Fruit fly (Drosophila melanogaster) whole organism, embryonic: Measurements from ENCODE around the gene CG15543.

Experiments used
- CG10274 ChIP-seq: fragments of 200-800 bp; sonication (Bioruptor generic); optimal IDR thresholded peaks from 3 replicates; lab custom pipeline; 2017; ENCODE audit warnings: missing biosample characterization, mild to moderate bottlenecking, missing genetic modification characterization
- CG11456 ChIP-seq: fragments of 200-800 bp; sonication (Bioruptor generic); IDR thresholded peaks from 3 replicates; pipeline ENCODE4 v1.3.6; 2022; ENCODE audit warnings: missing biosample characterization, missing genetic modification characterization
- CG12155 ChIP-seq: fragments of 200-800 bp; sonication (Bioruptor generic); optimal IDR thresholded peaks from 3 replicates; lab custom pipeline; 2016; ENCODE audit warnings: missing biosample characterization, missing genetic modification characterization
- CG12219 ChIP-seq: fragments of 200-800 bp; sonication (Bioruptor generic); optimal IDR thresholded peaks from 3 replicates; lab custom pipeline; 2018; ENCODE audit warnings: missing biosample characterization, mild to moderate bottlenecking, missing genetic modification characterization
- CG15011 ChIP-seq: fragments of 200-800 bp; sonication (Bioruptor generic); optimal IDR thresholded peaks from 3 replicates; lab custom pipeline; 2018; ENCODE audit warnings: missing biosample characterization, mild to moderate bottlenecking, missing genetic modification characterization
- CG15269 ChIP-seq: fragments of 200-800 bp; sonication (Bioruptor generic); optimal IDR thresholded peaks from 2 replicates; lab custom pipeline; 2018; ENCODE audit warnings: missing biosample characterization, mild to moderate bottlenecking, missing genetic modification characterization, moderate library complexity
- CG16815 ChIP-seq: fragments of 200-800 bp; sonication (Bioruptor generic); optimal IDR thresholded peaks from 3 replicates; lab custom pipeline; 2017; ENCODE audit warnings: missing biosample characterization, mild to moderate bottlenecking, missing genetic modification characterization
- CG17612 ChIP-seq: fragments of 200-800 bp; sonication (Bioruptor generic); IDR thresholded peaks from 2 replicates; pipeline ENCODE4 v1.3.6; 2022; ENCODE audit warnings: missing biosample characterization, missing genetic modification characterization
- CG18011 ChIP-seq: fragments of 200-800 bp; sonication (Bioruptor generic); optimal IDR thresholded peaks from 2 replicates; lab custom pipeline; 2017; ENCODE audit warnings: missing biosample characterization, missing genetic modification characterization, mild to moderate bottlenecking, moderate library complexity, missing genotype
- CG2889 ChIP-seq: fragments of 200-800 bp; sonication (Bioruptor generic); IDR thresholded peaks from 3 replicates; pipeline ENCODE4 v1.3.6; 2022; ENCODE audit warnings: missing biosample characterization, missing genetic modification characterization
- CG31224 ChIP-seq: fragments of 200-800 bp; sonication (Bioruptor generic); IDR thresholded peaks from 2 replicates; pipeline ENCODE4 v1.3.6; 2022; ENCODE audit warnings: missing biosample characterization, missing genetic modification characterization
- CG32772 ChIP-seq: fragments of 200-800 bp; sonication (Bioruptor generic); IDR thresholded peaks from 2 replicates; pipeline ENCODE4 v1.3.6; 2022; ENCODE audit warnings: missing biosample characterization, missing genetic modification characterization
- CG34376 ChIP-seq: fragments of 200-800 bp; sonication (Bioruptor generic); optimal IDR thresholded peaks from 2 replicates; lab custom pipeline; 2018; ENCODE audit warnings: missing biosample characterization, mild to moderate bottlenecking, missing genetic modification characterization
- CG4854 ChIP-seq: fragments of 200-800 bp; sonication (Bioruptor generic); optimal IDR thresholded peaks from 2 replicates; lab custom pipeline; 2016; ENCODE audit warnings: missing biosample characterization, missing genetic modification characterization, inconsistent platforms
- CG7745 ChIP-seq: fragments of 200-800 bp; sonication (Bioruptor generic); optimal IDR thresholded peaks from 2 replicates; lab custom pipeline; 2018; ENCODE audit warnings: missing biosample characterization, mild to moderate bottlenecking, missing genetic modification characterization, moderate library complexity
- CG7786 ChIP-seq: fragments of 200-800 bp; sonication (Bioruptor generic); optimal IDR thresholded peaks from 2 replicates; lab custom pipeline; 2016; ENCODE audit warnings: missing biosample characterization, missing genetic modification characterization
- CG7963 ChIP-seq: fragments of 200-800 bp; sonication (Bioruptor generic); IDR thresholded peaks from 3 replicates; pipeline ENCODE4 v1.3.6; 2022; ENCODE audit warnings: missing biosample characterization, missing genetic modification characterization; ENCODE audit not compliant: partially characterized antibody
- CG8281 ChIP-seq: fragments of 200-800 bp; sonication (Bioruptor generic); optimal IDR thresholded peaks from 2 replicates; lab custom pipeline; 2018; ENCODE audit warnings: missing biosample characterization, mild to moderate bottlenecking, missing genetic modification characterization, moderate library complexity
- CG9727 ChIP-seq: fragments of 200-800 bp; sonication (Bioruptor generic); optimal IDR thresholded peaks from 3 replicates; lab custom pipeline; 2017; ENCODE audit warnings: missing biosample characterization, mild to moderate bottlenecking, missing genetic modification characterization
- CG9932 ChIP-seq: fragments of 200-800 bp; sonication (Bioruptor generic); IDR thresholded peaks from 2 replicates; pipeline ENCODE4 v1.3.6; 2022; ENCODE audit warnings: missing biosample characterization, missing genetic modification characterization
- Drgx ChIP-seq: fragments of 200-800 bp; sonication (Bioruptor generic); IDR thresholded peaks from 2 replicates; pipeline ENCODE4 v1.3.6; 2022; ENCODE audit warnings: missing biosample characterization, missing genetic modification characterization
- Ets65A ChIP-seq: fragments of 200-800 bp; sonication (Bioruptor generic); peaks from one replicate; lab custom pipeline; 2016; ENCODE audit warnings: missing biosample characterization, missing genetic modification characterization
- H15 ChIP-seq: fragments of 200-800 bp; sonication (Bioruptor generic); IDR thresholded peaks from 3 replicates; pipeline ENCODE4 v1.3.6; 2022; ENCODE audit warnings: missing biosample characterization, missing genetic modification characterization
- HHEX ChIP-seq: fragments of 200-800 bp; sonication (Bioruptor generic); optimal IDR thresholded peaks from 3 replicates; lab custom pipeline; 2017; ENCODE audit warnings: missing biosample characterization, mild to moderate bottlenecking, missing genetic modification characterization, missing genetic modification reagents
- HmgZ ChIP-seq: fragments of 200-800 bp; sonication (Bioruptor generic); optimal IDR thresholded peaks from 2 replicates; lab custom pipeline; 2018; ENCODE audit warnings: missing biosample characterization, mild to moderate bottlenecking, missing genetic modification characterization
- Hr51 ChIP-seq, 2 experiments: fragments of 200-800 bp; sonication (Bioruptor generic); optimal IDR thresholded peaks; 2 replicates in 1 of 2; 3 replicates in 1 of 2; lab custom pipeline; 2016 to 2018; ENCODE audit warnings: missing biosample characterization in 2 of 2, missing genetic modification characterization in 2 of 2, mild to moderate bottlenecking in 1 of 2, moderate library complexity in 1 of 2
- NfI ChIP-seq: fragments of 200-800 bp; sonication (Bioruptor generic); optimal IDR thresholded peaks from 3 replicates; lab custom pipeline; 2018; ENCODE audit warnings: missing biosample characterization, mild to moderate bottlenecking, missing genetic modification characterization, moderate library complexity
- Optix ChIP-seq: fragments of 200-800 bp; sonication (Bioruptor generic); IDR thresholded peaks from 3 replicates; pipeline ENCODE4 v1.3.6; 2022; ENCODE audit warnings: missing biosample characterization, missing genetic modification characterization
- Pdp1 ChIP-seq, 2 experiments: fragments of 200-800 bp; sonication (Bioruptor generic); optimal IDR thresholded peaks; 3 replicates each; lab custom pipeline; 2016; ENCODE audit warnings: missing biosample characterization in 2 of 2, missing genetic modification characterization in 2 of 2, mild to moderate bottlenecking in 1 of 2, moderate library complexity in 1 of 2
- Rx ChIP-seq: fragments of 200-800 bp; sonication (Bioruptor generic); IDR thresholded peaks from 2 replicates; pipeline ENCODE4 v1.3.6; 2022; ENCODE audit warnings: missing biosample characterization, missing genetic modification characterization
- Taf1 ChIP-seq: fragments of 200-800 bp; sonication (Bioruptor generic); IDR thresholded peaks from 2 replicates; pipeline ENCODE4 v1.3.6; 2022; ENCODE audit warnings: missing biosample characterization, missing genetic modification characterization
- caup ChIP-seq: fragments of 200-800 bp; sonication (Bioruptor generic); optimal IDR thresholded peaks from 3 replicates; lab custom pipeline; 2017; ENCODE audit warnings: missing biosample characterization, mild to moderate bottlenecking, missing genetic modification characterization, moderate library complexity; ENCODE audit not compliant: severe bottlenecking
- chn ChIP-seq: fragments of 200-800 bp; sonication (Bioruptor generic); optimal IDR thresholded peaks from 2 replicates; lab custom pipeline; 2016; ENCODE audit warnings: missing biosample characterization, missing genetic modification characterization
- ci ChIP-seq: fragments of 200-800 bp; sonication (Bioruptor generic); IDR thresholded peaks from 3 replicates; pipeline ENCODE4 v1.3.6; 2022; ENCODE audit warnings: missing biosample characterization, missing genetic modification characterization
- crc ChIP-seq: fragments of 200-800 bp; sonication (Bioruptor generic); optimal IDR thresholded peaks from 2 replicates; lab custom pipeline; 2016; ENCODE audit warnings: missing biosample characterization, missing genetic modification characterization
- gem ChIP-seq: fragments of 200-800 bp; sonication (Bioruptor generic); optimal IDR thresholded peaks from 2 replicates; lab custom pipeline; 2019; ENCODE audit warnings: missing biosample characterization, mild to moderate bottlenecking, missing genetic modification characterization, moderate library complexity
- grau ChIP-seq: fragments of 200-800 bp; optimal IDR thresholded peaks from 3 replicates; lab custom pipeline; 2019; ENCODE audit warnings: missing biosample characterization, mild to moderate bottlenecking, missing genetic modification characterization, moderate library complexity
- gro ChIP-seq: fragments of 200-800 bp; sonication (Bioruptor generic); optimal IDR thresholded peaks from 2 replicates; lab custom pipeline; 2016; ENCODE audit warnings: missing biosample characterization, missing genetic modification characterization
- gsb-n ChIP-seq: fragments of 200-800 bp; sonication (Bioruptor generic); optimal IDR thresholded peaks from 3 replicates; lab custom pipeline; 2018; ENCODE audit warnings: missing biosample characterization, mild to moderate bottlenecking, missing genetic modification characterization
- jumu ChIP-seq: fragments of 200-800 bp; sonication (Bioruptor generic); optimal IDR thresholded peaks from 3 replicates; lab custom pipeline; 2016; ENCODE audit warnings: missing biosample characterization, missing genetic modification characterization
- luna ChIP-seq: fragments of 200-800 bp; sonication (Bioruptor generic); optimal IDR thresholded peaks from 2 replicates; lab custom pipeline; 2016; ENCODE audit warnings: missing biosample characterization, missing genetic modification characterization
- mam ChIP-seq: fragments of 200-800 bp; sonication (Bioruptor generic); optimal IDR thresholded peaks from 3 replicates; lab custom pipeline; 2016; ENCODE audit warnings: missing biosample characterization, missing genetic modification characterization
- phol ChIP-seq: fragments of 200-800 bp; sonication (Bioruptor generic); optimal IDR thresholded peaks from 3 replicates; lab custom pipeline; 2018; ENCODE audit warnings: missing biosample characterization, mild to moderate bottlenecking, missing genetic modification characterization, moderate library complexity
- prd ChIP-seq, 3 experiments: fragments of >200 bp in 2 of 3; fragments of 200-800 bp in 1 of 3; sonication (Bioruptor generic) in 1 of 3; optimal IDR thresholded peaks in 2 of 3; IDR thresholded peaks in 1 of 3; 2 replicates in 2 of 3; 3 replicates in 1 of 3; pipeline versions ENCODE4 v1.3.6 to Lab custom; 2017 to 2022; ENCODE audit warnings: missing biosample characterization in 1 of 3, missing genetic modification characterization in 1 of 3
- pros ChIP-seq: fragments of 200-800 bp; sonication (Bioruptor generic); optimal IDR thresholded peaks from 3 replicates; lab custom pipeline; 2019; ENCODE audit warnings: missing biosample characterization, mild to moderate bottlenecking, missing genetic modification characterization, moderate library complexity
- z ChIP-seq: fragments of 200-800 bp; sonication (Bioruptor generic); IDR thresholded peaks from 3 replicates; pipeline ENCODE4 v1.3.6; 2022; ENCODE audit warnings: missing biosample characterization, missing genetic modification characterization

Gene CG15543

dm6 chr3R:30709270-30709669 is 33.4 kb upstream of the CG15543 start (continued):
- TF ChIP-seq CG18011 (no peak), gro (GFP tag; lab: Kevin White, UChicago) (no peak), CG15269 (peak; percentile 4), Rx (GFP tag; lab: Robert Waterston, UW) (no peak), gem (tag; lab: Kevin White, UChicago) (peak; percentile 11), HHEX (peak; percentile 27), jumu (GFP tag; lab: Kevin White, UChicago) (no peak), phol (tag; lab: Kevin White, UChicago) (peak; percentile 6), Hr51 (GFP tag; optimal IDR thresholded peaks at IDR 0.05; lab: Kevin White, UChicago) (peak in 1 of 2 experiments; percentile 1), Optix (GFP tag; lab: Robert Waterston, UW) (0 out of 3 replicates have a peak, but pooled peaks have one; percentile 16), CG11456 (GFP tag; lab: Robert Waterston, UW) (0 out of 3 replicates have a peak, but pooled peaks have one; percentile 27), CG4854 (GFP tag; lab: Kevin White, UChicago) (no peak), grau (tag; lab: Kevin White, UChicago) (peak; percentile 12)

DNA sequence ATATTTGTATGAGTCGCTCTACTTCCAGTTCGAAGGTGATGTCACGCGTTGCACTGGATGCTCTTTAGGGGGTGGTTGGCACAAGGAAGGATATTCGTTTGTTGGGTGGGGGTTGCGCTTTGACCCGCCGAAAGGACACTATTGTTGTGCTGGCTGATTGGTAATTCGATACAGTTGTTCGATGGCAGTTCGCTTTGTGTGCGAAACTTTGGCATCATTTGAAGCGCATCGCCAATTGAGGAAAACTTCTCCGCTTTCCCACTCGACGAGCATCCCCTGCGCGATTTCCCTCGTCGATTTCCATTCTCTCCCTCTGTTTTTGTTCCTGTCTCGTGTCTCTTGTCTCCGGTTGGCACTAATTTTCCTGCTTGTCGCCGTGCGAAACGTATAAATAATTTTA is 32.2 kb upstream of the CG15543 start:
- TF ChIP-seq CG12155 (GFP tag; lab: Kevin White, UChicago) (no peak), pros (GFP tag; lab: Kevin White, UChicago) (peak; percentile 51), NfI (GFP tag; lab: Kevin White, UChicago) (no peak), gsb-n (tag; lab: Kevin White, UChicago) (peak; percentile 54), CG17612 (GFP tag; lab: Robert Waterston, UW) (no peak), CG16815 (no peak), prd (optimal IDR thresholded peaks at IDR 0.05; lab: Kevin White, UChicago) (no peak), prd (GFP tag; IDR thresholded peaks at IDR 0.05; lab: Robert Waterston, UW) (0 out of 3 replicates have a peak, but pooled peaks have one; percentile 4), CG9932 (GFP tag; lab: Robert Waterston, UW) (no peak), CG7963 (GFP tag; lab: Robert Waterston, UW) (no peak), Pdp1 (GFP tag; optimal IDR thresholded peaks at IDR 0.05; lab: Kevin White, UChicago) (no peak)

DNA sequence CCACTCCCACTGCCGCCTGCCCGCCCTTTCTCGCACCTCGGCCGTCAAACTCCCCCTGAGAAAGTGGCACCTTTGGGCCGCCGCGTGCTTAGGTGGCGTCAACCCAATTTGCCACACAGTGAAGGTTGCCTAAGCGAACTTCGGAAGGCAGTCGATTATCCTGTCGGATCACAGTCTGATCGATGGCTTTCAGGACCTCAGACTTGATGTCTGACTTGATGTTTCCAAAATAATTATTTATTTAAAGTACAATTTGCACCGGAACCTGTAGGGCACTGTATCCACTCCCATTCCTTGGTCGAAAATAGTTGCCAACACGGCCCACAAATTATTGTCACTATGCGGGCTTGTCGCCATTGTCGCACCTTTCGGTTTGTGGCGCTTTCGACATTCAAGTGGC is 28.3 kb upstream of the CG15543 start:
- peak; percentile 66 for TF ChIP-seq Drgx (GFP tag; lab: Robert Waterston, UW)
- TF ChIP-seq z (GFP tag; lab: Robert Waterston, UW) = no peak
- TF ChIP-seq CG31224 (GFP tag; lab: Robert Waterston, UW) = no peak
- peak; percentile 27 for TF ChIP-seq Ets65A (GFP tag; lab: Kevin White, UChicago)

dm6 chr3R:30718442-30718841 is 24.2 kb upstream of the CG15543 start:
- TF ChIP-seq Ets65A (GFP tag; lab: Kevin White, UChicago) (no peak), CG12219 (GFP tag; lab: Kevin White, UChicago) (peak; percentile 8), CG2889 (no peak), CG9727 (GFP tag; lab: Kevin White, UChicago) (peak; percentile 10), H15 (GFP tag; lab: Robert Waterston, UW) (no peak), ci (GFP tag; lab: Robert Waterston, UW) (peak; percentile 75; the same call in 2 of the 3 replicates), CG7745 (tag; lab: Kevin White, UChicago) (no peak), Hr51 (GFP tag; optimal IDR thresholded peaks at IDR 0.05; lab: Kevin White, UChicago) (peak in 1 of 2 experiments; percentile 42), CG34376 (GFP tag; lab: Kevin White, UChicago) (no peak), CG7786 (GFP tag; lab: Kevin White, UChicago) (no peak), mam (GFP tag; lab: Kevin White, UChicago) (no peak), CG15011 (no peak), HmgZ (no peak), CG8281 (no peak), chn (GFP tag; lab: Kevin White, UChicago) (no peak), caup (GFP tag; lab: Kevin White, UChicago) (no peak), CG32772 (GFP tag; lab: Robert Waterston, UW) (peak; percentile 61; the same call in 1 of the 2 replicates), CG10274 (GFP tag; lab: Kevin White, UChicago) (no peak), Taf1 (GFP tag; lab: Robert Waterston, UW) (no peak), luna (GFP tag; lab: Kevin White, UChicago) (no peak), crc (GFP tag; lab: Kevin White, UChicago) (no peak)
